Worm (Caenorhabditis elegans) whole organism, late embryonic: ENCODE measurements around the gene ehs-1.

Source experiments
- F13H6.1 ChIP-seq: sonication (generic microtip); optimal IDR thresholded peaks from 2 replicates; lab custom pipeline; 2016; ENCODE audit warnings: missing genetic modification characterization, missing compliant biosample characterization
- ceh-31 ChIP-seq: sonication (generic microtip); optimal IDR thresholded peaks from 2 replicates; lab custom pipeline; 2016; ENCODE audit warnings: missing genetic modification characterization, missing compliant biosample characterization
- ceh-34 ChIP-seq: sonication (generic microtip); optimal IDR thresholded peaks from 2 replicates; lab custom pipeline; 2016; ENCODE audit warnings: mild to moderate bottlenecking, missing genetic modification characterization, missing compliant biosample characterization
- ceh-48 ChIP-seq: sonication (generic microtip); optimal IDR thresholded peaks from 2 replicates; lab custom pipeline; 2016; ENCODE audit warnings: missing genetic modification characterization, inconsistent platforms, missing compliant biosample characterization
- hlh-6 ChIP-seq: sonication (generic microtip); optimal IDR thresholded peaks from 2 replicates; lab custom pipeline; 2016; ENCODE audit warnings: missing genotype, missing genetic modification characterization, missing compliant biosample characterization
- hlh-8 ChIP-seq: sonication (generic microtip); optimal IDR thresholded peaks from 2 replicates; lab custom pipeline; 2016; ENCODE audit warnings: missing genotype, missing genetic modification characterization, missing compliant biosample characterization
- nhr-232 ChIP-seq: sonication (generic microtip); optimal IDR thresholded peaks from 2 replicates; lab custom pipeline; 2016; ENCODE audit warnings: missing genetic modification characterization, missing compliant biosample characterization
- npax-4 ChIP-seq: sonication (generic microtip); optimal IDR thresholded peaks from 2 replicates; lab custom pipeline; 2016; ENCODE audit warnings: missing genetic modification characterization, missing compliant biosample characterization
- pqm-1 ChIP-seq: sonication (generic microtip); optimal IDR thresholded peaks from 2 replicates; lab custom pipeline; 2016; ENCODE audit warnings: missing genetic modification characterization, missing compliant biosample characterization
- sdc-2 ChIP-seq: sonication (generic microtip); optimal IDR thresholded peaks from 2 replicates; lab custom pipeline; 2016; ENCODE audit warnings: missing genotype, missing genetic modification characterization, missing compliant biosample characterization
- sox-2 ChIP-seq: fragments of 200-800 bp; sonication (Bioruptor generic); IDR thresholded peaks from 2 replicates; pipeline ENCODE4 v1.3.6; 2022; ENCODE audit warnings: missing genetic modification reagents, missing genetic modification characterization, missing compliant biosample characterization
- ttx-3 ChIP-seq: sonication (generic microtip); optimal IDR thresholded peaks from 2 replicates; lab custom pipeline; 2016; ENCODE audit warnings: missing genetic modification reagents, missing genetic modification characterization, missing compliant biosample characterization
- unc-3 ChIP-seq, 2 experiments: fragments of 200-800 bp in 1 of 2; sonication (Bioruptor generic) in 1 of 2; sonication (generic microtip) in 1 of 2; conservative IDR thresholded peaks in 1 of 2; optimal IDR thresholded peaks in 1 of 2; 2 replicates each; pipeline versions ENCODE4 v1.3.6 to Lab custom; 2016 to 2022; ENCODE audit warnings: missing compliant biosample characterization in 2 of 2, missing genetic modification characterization in 2 of 2, missing genetic modification reagents in 1 of 2

DNA sequence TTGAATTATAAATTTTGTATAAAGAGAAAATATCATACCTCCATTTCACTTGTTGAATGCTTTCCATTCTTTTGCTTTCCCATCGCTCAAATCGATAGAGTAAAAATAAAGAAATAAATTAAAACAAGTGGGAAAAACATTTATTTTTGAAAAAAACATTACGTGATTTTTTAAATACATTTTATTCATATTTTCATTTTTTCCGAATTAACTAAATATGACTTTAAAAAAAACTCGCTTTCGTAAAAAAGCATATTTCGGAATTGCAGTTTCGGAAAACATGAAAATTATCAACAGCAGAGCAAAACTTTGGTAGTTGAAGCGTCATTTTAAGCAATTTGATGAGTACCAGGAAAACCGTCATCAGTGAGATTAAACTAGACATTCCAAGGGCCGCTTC lies 21.0 kb upstream of the ehs-1 start, which contains the start of gene K05F1.8:
- TF ChIP-seq hlh-8 = no peak
- no peak for TF ChIP-seq npax-4 (tag; lab: Kevin White, UChicago)
- no peak for TF ChIP-seq ceh-48 (tag; lab: Kevin White, UChicago)
- no peak for TF ChIP-seq sox-2 (GFP tag; lab: Robert Waterston, UW)
- TF ChIP-seq pqm-1 (tag; lab: Kevin White, UChicago) = no peak
- TF ChIP-seq ceh-31 = no peak
- no peak for TF ChIP-seq ttx-3 (tag; lab: Kevin White, UChicago)
- no peak for TF ChIP-seq unc-3 (GFP tag; conservative IDR thresholded peaks at IDR 0.05; lab: Robert Waterston, UW)
- TF ChIP-seq unc-3 (tag; optimal IDR thresholded peaks at IDR 0.05; lab: Kevin White, UChicago) = no peak
- TF ChIP-seq sdc-2 = no peak
- TF ChIP-seq F13H6.1 (tag; lab: Kevin White, UChicago) = no peak
- TF ChIP-seq ceh-34 (tag; lab: Kevin White, UChicago) = no peak
- TF ChIP-seq nhr-232 = no peak
- TF ChIP-seq hlh-6 (tag; lab: Kevin White, UChicago) = no peak
